Fruit fly (Drosophila melanogaster) whole organism, embryonic: Measurements from ENCODE around the gene mRpS2.

ENCODE experiments used
- Bdp1 ChIP-seq: fragments of 200-800 bp; sonication (Bioruptor generic); optimal IDR thresholded peaks from 3 replicates; lab custom pipeline; 2016; ENCODE audit warnings: missing biosample characterization, missing genetic modification characterization
- CG2202 ChIP-seq: fragments of 200-800 bp; sonication (Bioruptor generic); optimal IDR thresholded peaks from 2 replicates; lab custom pipeline; 2018; ENCODE audit warnings: missing biosample characterization, mild to moderate bottlenecking, missing genetic modification characterization
- CG34376 ChIP-seq: fragments of 200-800 bp; sonication (Bioruptor generic); optimal IDR thresholded peaks from 2 replicates; lab custom pipeline; 2018; ENCODE audit warnings: missing biosample characterization, mild to moderate bottlenecking, missing genetic modification characterization
- CG7372 ChIP-seq: fragments of 200-800 bp; sonication (Bioruptor generic); IDR thresholded peaks from 2 replicates; pipeline ENCODE4 v1.3.6; 2022; ENCODE audit warnings: missing biosample characterization, missing genetic modification characterization
- CG8944 ChIP-seq: fragments of 200-800 bp; sonication (Bioruptor generic); optimal IDR thresholded peaks from 3 replicates; lab custom pipeline; 2016; ENCODE audit warnings: missing biosample characterization, missing genetic modification characterization
- E2f2 ChIP-seq: fragments of 200-800 bp; sonication (Bioruptor generic); IDR thresholded peaks from 2 replicates; pipeline ENCODE4 v1.3.6; 2022; ENCODE audit warnings: missing biosample characterization, missing genetic modification characterization
- ewg ChIP-seq: fragments of 200-800 bp; sonication (Bioruptor generic); optimal IDR thresholded peaks from 3 replicates; lab custom pipeline; 2017; ENCODE audit warnings: mild to moderate bottlenecking, missing biosample characterization, missing genetic modification reagents, missing genetic modification characterization
- nom ChIP-seq: fragments of 200-800 bp; sonication (Bioruptor generic); optimal IDR thresholded peaks from 2 replicates; lab custom pipeline; 2017; ENCODE audit warnings: missing biosample characterization, missing genetic modification characterization, mild to moderate bottlenecking, moderate library complexity, missing genetic modification reagents
- ttk ChIP-seq: fragments of 200-800 bp; sonication (Bioruptor generic); IDR thresholded peaks from 2 replicates; pipeline ENCODE4 v2.1.2; 2022; ENCODE audit warnings: missing biosample characterization, missing genetic modification characterization

- TF ChIP-seq nom (GFP tag; lab: Kevin White, UChicago) (no peak), ttk (GFP tag; lab: Robert Waterston, UW) (no peak), CG2202 (tag; lab: Kevin White, UChicago) (no peak), ewg (GFP tag; lab: Kevin White, UChicago) (no peak), CG7372 (no peak), E2f2 (no peak), CG8944 (GFP tag; lab: Kevin White, UChicago) (no peak), Bdp1 (GFP tag; lab: Kevin White, UChicago) (no peak), CG34376 (GFP tag; lab: Kevin White, UChicago) (peak; percentile 95)
Observed at dm6 chr2L:4811491-4812058, 38.6 kb downstream of the mRpS2 start.
